Fruit fly (Drosophila melanogaster) whole organism, embryonic: Measurements from ENCODE around the gene MTF-1.

Source experiments
- CG10267 ChIP-seq: fragments of 200-800 bp; sonication (Bioruptor generic); optimal IDR thresholded peaks from 2 replicates; lab custom pipeline; 2018; ENCODE audit warnings: missing biosample characterization, mild to moderate bottlenecking, missing genetic modification characterization, moderate library complexity
- CG10565 ChIP-seq: fragments of 200-800 bp; sonication (Bioruptor generic); optimal IDR thresholded peaks from 3 replicates; lab custom pipeline; 2016; ENCODE audit warnings: missing biosample characterization, mild to moderate bottlenecking, missing genetic modification characterization
- CG11085 ChIP-seq: fragments of 200-800 bp; sonication (Bioruptor generic); IDR thresholded peaks from 2 replicates; pipeline ENCODE4 v1.3.6; 2022; ENCODE audit warnings: missing biosample characterization, missing genetic modification characterization
- CG11723 ChIP-seq: fragments of 200-800 bp; sonication (Bioruptor generic); optimal IDR thresholded peaks from 2 replicates; lab custom pipeline; 2017; ENCODE audit warnings: missing biosample characterization, mild to moderate bottlenecking, missing genetic modification characterization
- CG12155 ChIP-seq: fragments of 200-800 bp; sonication (Bioruptor generic); optimal IDR thresholded peaks from 3 replicates; lab custom pipeline; 2016; ENCODE audit warnings: missing biosample characterization, missing genetic modification characterization
- CG12236 ChIP-seq: fragments of 200-800 bp; sonication (Bioruptor generic); optimal IDR thresholded peaks from 2 replicates; lab custom pipeline; 2016; ENCODE audit warnings: missing biosample characterization, missing genetic modification characterization
- CG15601 ChIP-seq: fragments of 200-800 bp; sonication (Bioruptor generic); optimal IDR thresholded peaks from 3 replicates; lab custom pipeline; 2019; ENCODE audit warnings: missing biosample characterization, mild to moderate bottlenecking, missing genetic modification characterization, moderate library complexity
- CG17359 ChIP-seq: fragments of 200-800 bp; sonication (Bioruptor generic); optimal IDR thresholded peaks from 3 replicates; lab custom pipeline; 2018; ENCODE audit warnings: missing biosample characterization, mild to moderate bottlenecking, missing genetic modification characterization, moderate library complexity
- CG18599 ChIP-seq: fragments of 200-800 bp; sonication (Bioruptor generic); optimal IDR thresholded peaks from 3 replicates; lab custom pipeline; 2017; ENCODE audit warnings: missing biosample characterization, missing genetic modification characterization, mild to moderate bottlenecking, moderate library complexity, missing genetic modification reagents
- CG18764 ChIP-seq: fragments of 200-800 bp; sonication (Bioruptor generic); optimal IDR thresholded peaks from 3 replicates; lab custom pipeline; 2016; ENCODE audit warnings: missing biosample characterization, missing genetic modification characterization
- CG2712 ChIP-seq: fragments of 200-800 bp; optimal IDR thresholded peaks from 3 replicates; lab custom pipeline; 2019; ENCODE audit warnings: missing biosample characterization, mild to moderate bottlenecking, missing genetic modification characterization, moderate library complexity
- CG4282 ChIP-seq: fragments of 200-800 bp; sonication (Bioruptor generic); optimal IDR thresholded peaks from 2 replicates; lab custom pipeline; 2016; ENCODE audit warnings: missing biosample characterization, missing genetic modification characterization
- CG5953 ChIP-seq: fragments of 200-800 bp; sonication (Bioruptor generic); IDR thresholded peaks from 2 replicates; pipeline ENCODE4 v1.3.6; 2022; ENCODE audit warnings: missing biosample characterization, missing genetic modification characterization
- CG7372 ChIP-seq: fragments of 200-800 bp; sonication (Bioruptor generic); IDR thresholded peaks from 2 replicates; pipeline ENCODE4 v1.3.6; 2022; ENCODE audit warnings: missing biosample characterization, missing genetic modification characterization
- CG7556 ChIP-seq: fragments of 200-800 bp; sonication (Bioruptor generic); optimal IDR thresholded peaks from 2 replicates; lab custom pipeline; 2017; ENCODE audit warnings: missing biosample characterization, mild to moderate bottlenecking, missing genetic modification characterization
- CG7839 ChIP-seq: fragments of 200-800 bp; sonication (Bioruptor generic); optimal IDR thresholded peaks from 3 replicates; lab custom pipeline; 2018; ENCODE audit warnings: missing biosample characterization, mild to moderate bottlenecking, missing genetic modification characterization, moderate library complexity
- CG8388 ChIP-seq: fragments of 200-800 bp; sonication (Bioruptor generic); optimal IDR thresholded peaks from 2 replicates; lab custom pipeline; 2019; ENCODE audit warnings: missing biosample characterization, mild to moderate bottlenecking, missing genetic modification characterization, moderate library complexity
- CG9437 ChIP-seq: fragments of 200-800 bp; sonication (Bioruptor generic); optimal IDR thresholded peaks from 2 replicates; lab custom pipeline; 2018; ENCODE audit warnings: missing biosample characterization, mild to moderate bottlenecking, missing genetic modification characterization
- CG9609 ChIP-seq: fragments of 200-800 bp; sonication (Bioruptor generic); optimal IDR thresholded peaks from 3 replicates; lab custom pipeline; 2016; ENCODE audit warnings: missing biosample characterization, missing genetic modification characterization
- CG9727 ChIP-seq: fragments of 200-800 bp; sonication (Bioruptor generic); optimal IDR thresholded peaks from 3 replicates; lab custom pipeline; 2017; ENCODE audit warnings: missing biosample characterization, mild to moderate bottlenecking, missing genetic modification characterization
- CG9817 ChIP-seq: fragments of 200-800 bp; sonication (Bioruptor generic); optimal IDR thresholded peaks from 2 replicates; lab custom pipeline; 2018; ENCODE audit warnings: missing biosample characterization, mild to moderate bottlenecking, missing genetic modification characterization, moderate library complexity
- Dek ChIP-seq: fragments of 200-800 bp; sonication (Bioruptor generic); optimal IDR thresholded peaks from 3 replicates; lab custom pipeline; 2019; ENCODE audit warnings: missing biosample characterization, mild to moderate bottlenecking, missing genetic modification characterization, moderate library complexity
- HLH54F ChIP-seq: fragments of 200-800 bp; sonication (Bioruptor generic); optimal IDR thresholded peaks from 3 replicates; lab custom pipeline; 2016; ENCODE audit warnings: missing biosample characterization, missing genetic modification characterization
- Hr39 ChIP-seq: fragments of >200 bp; optimal IDR thresholded peaks from 2 replicates; lab custom pipeline; 2017
- Hsf ChIP-seq: fragments of 200-800 bp; sonication (Bioruptor generic); optimal IDR thresholded peaks from 3 replicates; lab custom pipeline; 2016; ENCODE audit warnings: missing biosample characterization, missing genetic modification characterization
- MBD-R2 ChIP-seq: fragments of 200-800 bp; sonication (Bioruptor generic); IDR thresholded peaks from 2 replicates; pipeline ENCODE4 v1.3.6; 2022; ENCODE audit warnings: missing biosample characterization, missing genetic modification characterization
- Med ChIP-seq: fragments of 200-800 bp; sonication (Bioruptor generic); peaks from one replicate; lab custom pipeline; 2016; ENCODE audit warnings: missing biosample characterization, missing genetic modification characterization, mild to moderate bottlenecking, inconsistent platforms, moderate library complexity
- Nf-YC ChIP-seq: fragments of 200-800 bp; optimal IDR thresholded peaks from 3 replicates; lab custom pipeline; 2019; ENCODE audit warnings: missing biosample characterization, mild to moderate bottlenecking, missing genetic modification characterization, moderate library complexity
- Pdp1 ChIP-seq, 2 experiments: fragments of 200-800 bp; sonication (Bioruptor generic); optimal IDR thresholded peaks; 3 replicates each; lab custom pipeline; 2016; ENCODE audit warnings: missing biosample characterization in 2 of 2, missing genetic modification characterization in 2 of 2, mild to moderate bottlenecking in 1 of 2, moderate library complexity in 1 of 2
- Rfx ChIP-seq: fragments of 200-800 bp; sonication (Bioruptor generic); IDR thresholded peaks from 2 replicates; pipeline ENCODE4 v1.3.6; 2022; ENCODE audit warnings: missing biosample characterization, missing genetic modification characterization
- Sin3A ChIP-seq: fragments of >200 bp; optimal IDR thresholded peaks from 2 replicates; lab custom pipeline; 2018
- Sry-β ChIP-seq: fragments of 200-800 bp; sonication (Bioruptor generic); optimal IDR thresholded peaks from 2 replicates; lab custom pipeline; 2018; ENCODE audit warnings: missing biosample characterization, mild to moderate bottlenecking, missing genetic modification characterization, moderate library complexity
- Sry-δ ChIP-seq: fragments of 200-800 bp; sonication (Bioruptor generic); optimal IDR thresholded peaks from 2 replicates; lab custom pipeline; 2016; ENCODE audit warnings: missing biosample characterization, missing genetic modification characterization
- ab ChIP-seq: fragments of 200-800 bp; sonication (Bioruptor generic); optimal IDR thresholded peaks from 2 replicates; lab custom pipeline; 2016; ENCODE audit warnings: missing biosample characterization, missing genetic modification characterization
- crc ChIP-seq: fragments of 200-800 bp; sonication (Bioruptor generic); optimal IDR thresholded peaks from 2 replicates; lab custom pipeline; 2016; ENCODE audit warnings: missing biosample characterization, missing genetic modification characterization
- crp ChIP-seq, 2 experiments: fragments of 200-800 bp; sonication (Bioruptor generic); optimal IDR thresholded peaks; 2 replicates in 1 of 2; 3 replicates in 1 of 2; lab custom pipeline; 2017; ENCODE audit warnings: missing biosample characterization in 2 of 2, missing genetic modification characterization in 2 of 2, mild to moderate bottlenecking in 1 of 2, moderate library complexity in 1 of 2
- fd96Cb ChIP-seq: fragments of 200-800 bp; sonication (Bioruptor generic); optimal IDR thresholded peaks from 2 replicates; lab custom pipeline; 2018; ENCODE audit warnings: missing biosample characterization, mild to moderate bottlenecking, missing genetic modification characterization, moderate library complexity
- gem ChIP-seq: fragments of 200-800 bp; sonication (Bioruptor generic); optimal IDR thresholded peaks from 2 replicates; lab custom pipeline; 2019; ENCODE audit warnings: missing biosample characterization, mild to moderate bottlenecking, missing genetic modification characterization, moderate library complexity
- hkb ChIP-seq, 2 experiments: fragments of 200-800 bp in 1 of 2; fragments of >200 bp in 1 of 2; sonication (Bioruptor generic) in 1 of 2; IDR thresholded peaks in 1 of 2; optimal IDR thresholded peaks in 1 of 2; 2 replicates each; pipeline versions ENCODE4 v1.3.6 to Lab custom; 2017 to 2022; ENCODE audit warnings: missing biosample characterization in 1 of 2, missing genetic modification characterization in 1 of 2
- ind ChIP-seq: fragments of 200-800 bp; sonication (Bioruptor generic); optimal IDR thresholded peaks from 3 replicates; lab custom pipeline; 2016; ENCODE audit warnings: missing biosample characterization, missing genetic modification characterization
- inv ChIP-seq: fragments of 200-800 bp; sonication (Bioruptor generic); IDR thresholded peaks from 2 replicates; pipeline ENCODE4 v1.3.6; 2022; ENCODE audit warnings: missing biosample characterization, missing genetic modification characterization; ENCODE audit not compliant: partially characterized antibody
- lab ChIP-seq: fragments of 200-800 bp; sonication (Bioruptor generic); optimal IDR thresholded peaks from 3 replicates; lab custom pipeline; 2017; ENCODE audit warnings: missing biosample characterization, missing genetic modification characterization, mild to moderate bottlenecking, moderate library complexity, missing genetic modification reagents
- lov ChIP-seq, 2 experiments: fragments of 200-800 bp in 1 of 2; fragments of >200 bp in 1 of 2; sonication (Bioruptor generic) in 1 of 2; IDR thresholded peaks in 1 of 2; optimal IDR thresholded peaks in 1 of 2; 2 replicates in 1 of 2; 3 replicates in 1 of 2; pipeline versions ENCODE4 v1.3.6 to Lab custom; 2017 to 2022; ENCODE audit warnings: missing biosample characterization in 1 of 2, missing genetic modification characterization in 1 of 2
- phol ChIP-seq: fragments of 200-800 bp; sonication (Bioruptor generic); optimal IDR thresholded peaks from 3 replicates; lab custom pipeline; 2018; ENCODE audit warnings: missing biosample characterization, mild to moderate bottlenecking, missing genetic modification characterization, moderate library complexity
- sens-2 ChIP-seq: fragments of 200-800 bp; sonication (Bioruptor generic); IDR thresholded peaks from 2 replicates; pipeline ENCODE4 v1.3.6; 2022; ENCODE audit warnings: missing biosample characterization, missing genetic modification characterization
- sima ChIP-seq: fragments of 200-800 bp; sonication (Bioruptor generic); optimal IDR thresholded peaks from 2 replicates; lab custom pipeline; 2016; ENCODE audit warnings: missing biosample characterization, missing genetic modification characterization
- sob ChIP-seq: fragments of 200-800 bp; sonication (Bioruptor generic); IDR thresholded peaks from 2 replicates; pipeline ENCODE4 v1.3.6; 2022; ENCODE audit warnings: missing biosample characterization, missing genetic modification characterization
- tin ChIP-seq: fragments of 200-800 bp; sonication (Bioruptor generic); optimal IDR thresholded peaks from 3 replicates; lab custom pipeline; 2016; ENCODE audit warnings: missing biosample characterization, missing genetic modification characterization
- ttk ChIP-seq: fragments of 200-800 bp; sonication (Bioruptor generic); IDR thresholded peaks from 2 replicates; pipeline ENCODE4 v2.1.2; 2022; ENCODE audit warnings: missing biosample characterization, missing genetic modification characterization
- wdn ChIP-seq: fragments of 200-800 bp; sonication (Bioruptor generic); IDR thresholded peaks from 2 replicates; pipeline ENCODE4 v1.3.6; 2022; ENCODE audit warnings: missing biosample characterization, missing genetic modification characterization
- zf30C ChIP-seq: fragments of 200-800 bp; sonication (Bioruptor generic); optimal IDR thresholded peaks from 3 replicates; lab custom pipeline; 2018; ENCODE audit warnings: missing biosample characterization, mild to moderate bottlenecking, missing genetic modification characterization

Gene MTF-1

dm6 chr3L:9425838-9426237, 4.3 kb upstream of the MTF-1 start (continued):
- TF ChIP-seq CG4282 (GFP tag; lab: Kevin White, UChicago) (no peak), wdn (GFP tag; lab: Robert Waterston, UW) (no peak), CG17359 (tag; lab: Kevin White, UChicago) (peak; percentile 35), CG18599 (GFP tag; lab: Kevin White, UChicago) (peak; percentile 23), sob (no peak), Sin3A (lab: Kevin White, UChicago) (no peak), CG7372 (no peak), CG11085 (no peak), Sry-β (GFP tag; lab: Kevin White, UChicago) (no peak), lov (optimal IDR thresholded peaks at IDR 0.05; lab: Kevin White, UChicago) (no peak), lov (GFP tag; IDR thresholded peaks at IDR 0.05; lab: Robert Waterston, UW) (no peak), CG7839 (tag; lab: Kevin White, UChicago) (peak; percentile 31), CG11723 (GFP tag; lab: Kevin White, UChicago) (no peak), zf30C (GFP tag; lab: Kevin White, UChicago) (no peak), tin (GFP tag; lab: Kevin White, UChicago) (peak; percentile 25), CG10267 (tag; lab: Kevin White, UChicago) (no peak), CG12155 (GFP tag; lab: Kevin White, UChicago) (no peak), CG9817 (no peak), gem (tag; lab: Kevin White, UChicago) (peak; percentile 47), Dek (no peak), sens-2 (no peak), sima (no peak), hkb (optimal IDR thresholded peaks at IDR 0.05; lab: Kevin White, UChicago) (no peak), hkb (GFP tag; IDR thresholded peaks at IDR 0.05; lab: Robert Waterston, UW) (peak; percentile 10; the same call in 1 of the 2 replicates), MBD-R2 (GFP tag; lab: Robert Waterston, UW) (no peak), CG15601 (tag; lab: Kevin White, UChicago) (peak; percentile 10), ttk (GFP tag; lab: Robert Waterston, UW) (no peak), ab (GFP tag; lab: Kevin White, UChicago) (no peak), CG9437 (GFP tag; lab: Kevin White, UChicago) (peak; percentile 81), inv (no peak), CG8388 (GFP tag; lab: Kevin White, UChicago) (no peak), CG18764 (GFP tag; lab: Kevin White, UChicago) (no peak), Nf-YC (tag; lab: Kevin White, UChicago) (no peak), CG7556 (GFP tag; lab: Kevin White, UChicago) (no peak), CG9727 (GFP tag; lab: Kevin White, UChicago) (no peak), fd96Cb (tag; lab: Kevin White, UChicago) (no peak), ind (GFP tag; lab: Kevin White, UChicago) (no peak), lab (GFP tag; lab: Kevin White, UChicago) (peak; percentile 40), Hsf (GFP tag; lab: Kevin White, UChicago) (no peak), CG2712 (tag; lab: Kevin White, UChicago) (peak; percentile 22), CG12236 (GFP tag; lab: Kevin White, UChicago) (no peak), crp (GFP tag; optimal IDR thresholded peaks at IDR 0.05; lab: Kevin White, UChicago) (no peak), CG10565 (no peak), HLH54F (GFP tag; lab: Kevin White, UChicago) (no peak), phol (tag; lab: Kevin White, UChicago) (peak; percentile 16), CG5953 (GFP tag; lab: Robert Waterston, UW) (no peak), Med (GFP tag; lab: Kevin White, UChicago) (peak; percentile 69), crc (no peak), Rfx (GFP tag; lab: Robert Waterston, UW) (no peak; the same call in 1 of the 2 replicates), Sry-δ (GFP tag; lab: Kevin White, UChicago) (no peak), CG9609 (GFP tag; lab: Kevin White, UChicago) (no peak), Hr39 (no peak), Pdp1 (GFP tag; optimal IDR thresholded peaks at IDR 0.05; lab: Kevin White, UChicago) (peak in 1 of 2 experiments; percentile 73)
